Worm (Caenorhabditis elegans): ENCODE data around the gene AH10.4.

DNA sequence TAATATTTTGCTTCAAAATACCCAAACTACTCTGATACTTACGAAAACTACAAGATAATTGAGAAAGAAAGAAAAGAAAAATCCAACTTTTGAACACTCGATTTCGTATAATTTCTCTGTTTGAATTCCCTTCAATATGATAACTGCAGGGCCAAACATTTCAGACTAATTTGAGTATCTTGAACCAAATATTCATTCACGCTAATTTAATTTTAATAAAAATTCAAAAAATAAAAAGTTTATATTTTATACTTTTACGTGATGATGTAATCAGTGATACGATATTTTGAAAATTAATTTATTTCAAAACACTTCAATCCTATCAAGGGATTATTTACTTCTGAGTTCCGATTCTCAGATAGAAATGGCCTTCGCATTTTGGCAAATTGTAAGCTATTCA lies 42.3 kb upstream of the AH10.4 start, which contains the start of gene ZC376.8:
- TF ChIP-seq dao-5 (tag; optimal IDR thresholded peaks at IDR 0.05) (no peak), him-1 (tag; optimal IDR thresholded peaks at IDR 0.05) (no peak), W03F9.2 (tag; optimal IDR thresholded peaks at IDR 0.05) (no peak)
